Worm (Caenorhabditis elegans) whole organism, early embryonic: Measurements from ENCODE around the gene F09B9.4.

ENCODE experiments used
- B0310.2 ChIP-seq: sonication (generic microtip); optimal IDR thresholded peaks from 2 replicates; lab custom pipeline; 2016; ENCODE audit warnings: mild to moderate bottlenecking, missing genetic modification characterization, missing compliant biosample characterization
- ama-1 ChIP-seq: fragments of 150-350 bp; optimal IDR thresholded peaks from 2 replicates; lab custom pipeline; 2014
- ceh-13 ChIP-seq: fragments of 200-800 bp; sonication (Bioruptor generic); optimal IDR thresholded peaks from 2 replicates; lab custom pipeline; 2018; ENCODE audit warnings: mild to moderate bottlenecking, missing genetic modification characterization, missing compliant biosample characterization
- ceh-36 ChIP-seq: sonication (generic microtip); optimal IDR thresholded peaks from 2 replicates; lab custom pipeline; 2016; ENCODE audit warnings: missing genetic modification characterization, inconsistent platforms, missing compliant biosample characterization
- ets-7 ChIP-seq: sonication (generic microtip); optimal IDR thresholded peaks from 2 replicates; lab custom pipeline; 2016; ENCODE audit warnings: missing genotype, missing genetic modification characterization, missing compliant biosample characterization
- hmg-4 ChIP-seq: fragments of 200-800 bp; sonication (Bioruptor generic); optimal IDR thresholded peaks from 2 replicates; lab custom pipeline; 2018; ENCODE audit warnings: mild to moderate bottlenecking, missing genetic modification characterization, missing compliant biosample characterization
- hnd-1 ChIP-seq: sonication (generic microtip); optimal IDR thresholded peaks from 2 replicates; lab custom pipeline; 2016; ENCODE audit warnings: missing genetic modification characterization, missing compliant biosample characterization
- scrt-1 ChIP-seq: fragments of 200-800 bp; sonication (Bioruptor generic); IDR thresholded peaks from 2 replicates; pipeline ENCODE4 v1.3.6; 2022; ENCODE audit warnings: missing genetic modification characterization, missing compliant biosample characterization
- sea-1 ChIP-seq: fragments of 200-800 bp; sonication (Bioruptor generic); conservative IDR thresholded peaks from 2 replicates; pipeline ENCODE4 v1.3.6; 2022; ENCODE audit warnings: missing genetic modification characterization, missing compliant biosample characterization
- tbx-11 ChIP-seq: fragments of 200-800 bp; sonication (Bioruptor generic); IDR thresholded peaks from 2 replicates; pipeline ENCODE4 v1.3.6; 2022; ENCODE audit warnings: missing genetic modification characterization, missing compliant biosample characterization
- tbx-37 ChIP-seq: fragments of 200-800 bp; sonication (Bioruptor generic); conservative IDR thresholded peaks from 2 replicates; pipeline ENCODE4 v1.3.6; 2022; ENCODE audit warnings: missing genetic modification reagents, missing genetic modification characterization, missing compliant biosample characterization
- tra-4 ChIP-seq: sonication (generic microtip); optimal IDR thresholded peaks from 2 replicates; lab custom pipeline; 2017; ENCODE audit warnings: missing genetic modification characterization, missing compliant biosample characterization

DNA sequence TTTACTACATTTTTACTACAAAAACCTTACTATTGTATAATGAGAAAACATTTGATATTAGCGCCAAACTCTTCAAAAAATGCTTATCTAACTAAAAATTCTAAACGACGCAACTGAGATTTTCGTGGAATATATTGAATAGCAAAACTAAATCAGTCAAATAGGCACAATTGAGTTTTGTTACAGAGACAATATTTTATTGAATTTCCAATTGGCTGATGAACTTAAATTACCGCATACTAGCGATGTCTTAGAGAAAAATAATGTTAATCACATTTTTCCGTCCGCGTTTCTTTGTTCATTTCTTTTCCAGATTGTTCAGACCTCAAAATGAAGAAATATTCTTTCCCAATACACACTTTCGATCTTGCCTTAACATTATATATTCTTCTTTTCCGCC lies 2.0 kb downstream of the F09B9.4 start:
- TF ChIP-seq B0310.2 (tag; lab: Kevin White, UChicago) = no peak
- TF ChIP-seq ceh-13 = no peak
- TF ChIP-seq ama-1 (lab: Kevin White, UChicago) = no peak
- no peak for TF ChIP-seq tra-4 (tag; lab: Kevin White, UChicago)
- no peak for TF ChIP-seq ceh-36
- TF ChIP-seq ets-7 (tag; lab: Kevin White, UChicago) = no peak
- TF ChIP-seq hmg-4 (GFP tag; lab: Kevin White, UChicago) = no peak
- TF ChIP-seq sea-1 = no peak
- TF ChIP-seq tbx-37 = no peak
- TF ChIP-seq scrt-1 = no peak
- TF ChIP-seq hnd-1 (tag; lab: Kevin White, UChicago) = no peak
- TF ChIP-seq tbx-11 (GFP tag; lab: Robert Waterston, UW) = no peak
